Fruit fly (Drosophila melanogaster): ENCODE measurements around the gene CG18094.
A peak's percentile ranks its signal among the peaks of the same experiment; 100 is the strongest.

CG18094 gene

dm6 chr2L:19533247-19533646 is 43.2 kb downstream of the CG18094 start, which contains the start of gene CG33116 (continued):
- TF ChIP-seq CG34422 (GFP tag; IDR thresholded peaks at IDR 0.05) (peak; percentile 95; the same call in 2 of the 3 replicates), CG16813 (GFP tag; IDR thresholded peaks at IDR 0.05; ENCODE audit: partially characterized antibody) (no peak), CG11695 (GFP tag; IDR thresholded peaks at IDR 0.05) (peak; percentile 76; the same call in 2 of the 3 replicates), vnd (GFP tag; IDR thresholded peaks at IDR 0.05; ENCODE audit: partially characterized antibody) (no peak), CG31388 (GFP tag; optimal IDR thresholded peaks at IDR 0.05) (no peak), D19A (tag; optimal IDR thresholded peaks at IDR 0.05) (peak; percentile 75), az2 (GFP tag; optimal IDR thresholded peaks at IDR 0.05) (peak; percentile 85), onecut (GFP tag; IDR thresholded peaks at IDR 0.05) (peak; percentile 81), Doc3 (GFP tag; IDR thresholded peaks at IDR 0.05; ENCODE audit: partially characterized antibody) (no peak), MTF-1 (GFP tag; optimal IDR thresholded peaks at IDR 0.05; ENCODE audit: borderline replicate concordance) (peak; percentile 77), cato (GFP tag; optimal IDR thresholded peaks at IDR 0.05; ENCODE audit: borderline replicate concordance) (peak; percentile 51), grau (tag; optimal IDR thresholded peaks at IDR 0.05) (peak; percentile 81), CG15601 (tag; optimal IDR thresholded peaks at IDR 0.05) (peak; percentile 79), CG12155 (GFP tag; optimal IDR thresholded peaks at IDR 0.05) (peak; percentile 81), zfh2 (GFP tag; optimal IDR thresholded peaks at IDR 0.05) (peak; percentile 87), CG7357 (GFP tag; IDR thresholded peaks at IDR 0.05) (peak; percentile 51; the same call in 1 of the 3 replicates), kah (GFP tag; optimal IDR thresholded peaks at IDR 0.05) (peak; percentile 43), CG8290 (GFP tag; optimal IDR thresholded peaks at IDR 0.05) (peak; percentile 88), CG8290 (tag; optimal IDR thresholded peaks at IDR 0.05) (peak; percentile 42 to 93), inv (GFP tag; IDR thresholded peaks at IDR 0.05; ENCODE audit: partially characterized antibody) (peak; percentile 23; the same call in 1 of the 2 replicates), CG11723 (GFP tag; optimal IDR thresholded peaks at IDR 0.05) (peak; percentile 77), CG7745 (tag; optimal IDR thresholded peaks at IDR 0.05) (peak; percentile 14), hbn (GFP tag; IDR thresholded peaks at IDR 0.05; ENCODE audit: partially characterized antibody) (peak; percentile 42; the same call in 1 of the 2 replicates), lola (GFP tag; optimal IDR thresholded peaks at IDR 0.05) (peak in 1 of 3 experiments; percentile 85), hb (GFP tag; IDR thresholded peaks at IDR 0.05; ENCODE audit: partially characterized antibody) (no peak), Nf-YC (tag; optimal IDR thresholded peaks at IDR 0.05) (peak; percentile 51), tin (GFP tag; optimal IDR thresholded peaks at IDR 0.05) (peak; percentile 87), sd (tag; optimal IDR thresholded peaks at IDR 0.05) (peak; percentile 51), CrebB (tag; optimal IDR thresholded peaks at IDR 0.05) (peak; percentile 68), CG11696 (GFP tag; IDR thresholded peaks at IDR 0.05) (peak; percentile 100), crc (GFP tag; optimal IDR thresholded peaks at IDR 0.05) (peak; percentile 68), z (GFP tag; IDR thresholded peaks at IDR 0.05) (no peak), CG8765 (GFP tag; IDR thresholded peaks at IDR 0.05) (peak; percentile 42; the same call in 1 of the 2 replicates), ken (GFP tag; IDR thresholded peaks at IDR 0.05) (peak; percentile 84), CG13424 (tag; optimal IDR thresholded peaks at IDR 0.05) (peak; percentile 76), gcm2 (GFP tag; optimal IDR thresholded peaks at IDR 0.05) (peak; percentile 54), Atf3 (GFP tag; optimal IDR thresholded peaks at IDR 0.05) (peak; percentile 70), Chrac-16 (GFP tag; optimal IDR thresholded peaks at IDR 0.05) (peak; percentile 81), toy (GFP tag; IDR thresholded peaks at IDR 0.05) (peak; percentile 24; the same call in 1 of the 2 replicates), bigmax (GFP tag; optimal IDR thresholded peaks at IDR 0.05) (peak; percentile 5), CG5180 (GFP tag; optimal IDR thresholded peaks at IDR 0.05) (peak; percentile 9), wor (GFP tag; IDR thresholded peaks at IDR 0.05) (no peak), gcm (GFP tag; optimal IDR thresholded peaks at IDR 0.05) (peak; percentile 72), CG7839 (tag; optimal IDR thresholded peaks at IDR 0.05) (peak; percentile 79), sens (GFP tag) (peak; percentile 97), mld (GFP tag; IDR thresholded peaks at IDR 0.05; ENCODE audit: partially characterized antibody) (no peak), cwo (GFP tag; optimal IDR thresholded peaks at IDR 0.05) (peak; percentile 58), NC2α (GFP tag; optimal IDR thresholded peaks at IDR 0.05) (peak; percentile 76), Dp (GFP tag; optimal IDR thresholded peaks at IDR 0.05) (peak; percentile 47), chm (GFP tag; IDR thresholded peaks at IDR 0.05) (peak; percentile 86)
